Worm (Caenorhabditis elegans) whole organism, midembryonic: ENCODE measurements around the gene Y55B1AR.2.

Experiments used
- cog-1 ChIP-seq: sonication (generic microtip); optimal IDR thresholded peaks from 2 replicates; lab custom pipeline; 2016; ENCODE audit warnings: missing genetic modification characterization, missing compliant biosample characterization
- flt-1 ChIP-seq: fragments of 200-800 bp; sonication (Bioruptor generic); IDR thresholded peaks from 2 replicates; pipeline ENCODE4 v1.3.6; 2022; ENCODE audit warnings: missing genetic modification characterization, missing compliant biosample characterization
- klf-2 ChIP-seq: fragments of 200-800 bp; sonication (Bioruptor generic); conservative IDR thresholded peaks from 2 replicates; pipeline ENCODE4 v1.3.6; 2022; ENCODE audit warnings: missing genetic modification reagents, missing genetic modification characterization, missing compliant biosample characterization
- med-1 ChIP-seq: sonication (generic microtip); optimal IDR thresholded peaks from 2 replicates; lab custom pipeline; 2017; ENCODE audit warnings: missing genetic modification characterization, mild to moderate bottlenecking, missing compliant biosample characterization, antibody characterized with exemption, missing genetic modification reagents; ENCODE audit not compliant: insufficient read depth
- ref-1 ChIP-seq: fragments of 200-800 bp; sonication (Bioruptor generic); conservative IDR thresholded peaks from 2 replicates; pipeline ENCODE4 v1.3.6; 2022; ENCODE audit warnings: missing genetic modification reagents, missing genetic modification characterization, missing compliant biosample characterization
- tab-1 ChIP-seq: fragments of 200-800 bp; sonication (Bioruptor generic); IDR thresholded peaks from 2 replicates; pipeline ENCODE4 v1.3.6; 2022; ENCODE audit warnings: missing genetic modification characterization, missing compliant biosample characterization

DNA sequence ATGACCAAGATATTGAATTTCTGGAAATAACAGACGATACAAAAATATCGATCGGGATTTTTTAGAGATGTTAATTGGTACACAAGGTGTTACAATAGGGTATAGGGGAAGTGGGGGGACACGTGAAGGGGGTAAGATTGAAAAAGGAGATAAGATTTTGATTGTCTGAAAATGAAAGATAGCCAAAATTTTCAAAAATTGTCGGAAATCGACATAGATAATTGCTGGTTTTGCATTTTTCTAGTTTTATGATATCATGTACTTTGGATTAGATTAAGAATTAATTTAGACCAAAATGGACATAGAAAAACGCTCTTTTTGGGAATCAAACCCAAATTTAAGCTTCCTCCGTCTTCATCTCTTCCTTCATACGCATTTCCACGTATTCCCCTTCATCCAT, 29.3 kb upstream of the Y55B1AR.2 start, which contains the start of gene T19C3.5:
- TF ChIP-seq cog-1 (tag; lab: Kevin White, UChicago) (no peak), klf-2 (GFP tag; lab: Robert Waterston, UW) (no peak), med-1 (GFP tag; lab: Kevin White, UChicago) (no peak), ref-1 (no peak), flt-1 (no peak), tab-1 (GFP tag; lab: Robert Waterston, UW) (no peak)
